Worm (Caenorhabditis elegans) whole organism, midembryonic: ENCODE results near the gene exc-1.

ENCODE experiments used
- T22C8.4 ChIP-seq: fragments of 200-800 bp; sonication (Bioruptor generic); IDR thresholded peaks from 2 replicates; pipeline ENCODE4 v1.3.6; 2022; ENCODE audit warnings: missing genetic modification characterization, missing compliant biosample characterization
- cog-1 ChIP-seq: sonication (generic microtip); optimal IDR thresholded peaks from 2 replicates; lab custom pipeline; 2016; ENCODE audit warnings: missing genetic modification characterization, missing compliant biosample characterization
- flt-1 ChIP-seq: fragments of 200-800 bp; sonication (Bioruptor generic); IDR thresholded peaks from 2 replicates; pipeline ENCODE4 v1.3.6; 2022; ENCODE audit warnings: missing genetic modification characterization, missing compliant biosample characterization
- klf-2 ChIP-seq: fragments of 200-800 bp; sonication (Bioruptor generic); conservative IDR thresholded peaks from 2 replicates; pipeline ENCODE4 v1.3.6; 2022; ENCODE audit warnings: missing genetic modification reagents, missing genetic modification characterization, missing compliant biosample characterization
- med-1 ChIP-seq: sonication (generic microtip); optimal IDR thresholded peaks from 2 replicates; lab custom pipeline; 2017; ENCODE audit warnings: missing genetic modification characterization, mild to moderate bottlenecking, missing compliant biosample characterization, antibody characterized with exemption, missing genetic modification reagents; ENCODE audit not compliant: insufficient read depth
- ref-1 ChIP-seq: fragments of 200-800 bp; sonication (Bioruptor generic); conservative IDR thresholded peaks from 2 replicates; pipeline ENCODE4 v1.3.6; 2022; ENCODE audit warnings: missing genetic modification reagents, missing genetic modification characterization, missing compliant biosample characterization
- tab-1 ChIP-seq: fragments of 200-800 bp; sonication (Bioruptor generic); IDR thresholded peaks from 2 replicates; pipeline ENCODE4 v1.3.6; 2022; ENCODE audit warnings: missing genetic modification characterization, missing compliant biosample characterization
- ztf-23 ChIP-seq: fragments of 200-800 bp; sonication (Bioruptor generic); IDR thresholded peaks from 2 replicates; pipeline ENCODE4 v1.3.6; 2022; ENCODE audit warnings: missing genetic modification reagents, missing genetic modification characterization, missing compliant biosample characterization
- ztf-29 ChIP-seq: fragments of 200-800 bp; sonication (Bioruptor generic); IDR thresholded peaks from 2 replicates; pipeline ENCODE4 v1.3.6; 2022; ENCODE audit warnings: missing genetic modification reagents, missing genetic modification characterization, missing compliant biosample characterization

The exc-1 gene

DNA sequence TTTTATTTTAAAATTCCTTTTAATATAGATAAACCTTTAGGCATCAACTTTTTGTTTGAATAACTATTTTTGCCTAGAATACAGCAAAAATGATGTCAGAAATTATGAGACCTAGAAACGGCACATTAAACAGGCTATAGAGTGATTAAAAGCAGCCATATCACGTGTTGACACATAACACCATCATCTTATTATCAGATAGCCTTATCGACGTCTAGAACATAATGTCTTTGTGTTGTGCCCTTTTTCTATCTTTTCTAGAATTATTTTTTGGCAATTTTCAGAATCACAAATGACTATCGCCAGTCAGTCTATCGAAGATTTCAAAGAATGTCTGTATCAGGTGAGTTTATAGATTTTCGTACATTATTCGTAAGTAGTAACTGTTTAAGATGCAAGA is 16.9 kb upstream of the exc-1 start:
- no peak for TF ChIP-seq cog-1 (tag; lab: Kevin White, UChicago)

DNA sequence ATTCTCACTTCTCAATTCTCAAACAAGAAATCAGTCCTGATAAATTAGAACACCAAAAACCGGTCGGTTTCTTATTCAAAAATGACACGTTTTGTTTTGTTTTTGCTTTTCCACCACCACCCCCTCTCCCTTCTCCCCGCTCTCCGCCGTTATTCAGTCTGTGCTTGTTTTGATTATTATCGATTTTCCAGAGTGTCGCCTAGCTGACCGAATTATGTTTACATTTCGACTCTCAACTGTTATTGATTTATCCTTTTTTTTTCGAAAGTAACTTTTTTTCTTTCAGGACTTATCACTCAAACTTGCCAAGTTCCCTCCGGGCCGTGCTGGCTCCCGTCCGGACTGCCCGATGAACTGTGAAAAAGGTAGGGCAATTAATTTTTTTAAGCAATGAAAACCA is 16.1 kb upstream of the exc-1 start, which contains the start of gene gob-1:
Gene gob-1 (plus strand): TSS at position 281 of the 400 bp plus-strand sequence.
- TF ChIP-seq cog-1 (tag; lab: Kevin White, UChicago) (no peak), klf-2 (no peak), ztf-23 (GFP tag; lab: Robert Waterston, UW) (no peak), ztf-29 (no peak), tab-1 (GFP tag; lab: Robert Waterston, UW) (no peak), T22C8.4 (GFP tag; lab: Robert Waterston, UW) (peak; percentile 69)

DNA sequence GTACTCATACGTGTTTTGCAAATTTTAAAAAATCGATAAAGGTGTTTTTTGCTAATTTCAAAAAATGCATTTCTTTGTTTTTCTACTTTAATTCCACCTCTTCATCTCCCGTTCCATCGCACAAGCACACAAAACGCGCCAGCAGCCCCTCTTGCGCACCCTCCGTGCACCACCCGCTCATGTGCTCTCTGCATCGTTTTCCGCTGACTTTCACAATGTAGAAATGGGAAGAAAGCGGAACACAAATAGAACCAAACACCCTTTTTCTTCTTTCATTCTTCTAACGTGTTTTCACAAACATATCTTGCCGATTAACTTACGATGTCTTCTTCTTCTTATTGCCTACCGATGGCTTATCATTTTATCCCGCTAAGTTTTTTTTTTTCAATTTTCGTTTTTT is 15.6 kb upstream of the exc-1 start:
- TF ChIP-seq klf-2 (no peak), ref-1 (GFP tag; lab: Robert Waterston, UW) (no peak), flt-1 (GFP tag; lab: Robert Waterston, UW) (peak; percentile 77), tab-1 (GFP tag; lab: Robert Waterston, UW) (peak; percentile 74; the same call in 1 of the 2 replicates), ztf-29 (no peak), cog-1 (tag; lab: Kevin White, UChicago) (peak; percentile 41), med-1 (GFP tag; lab: Kevin White, UChicago) (peak; percentile 32), ztf-23 (GFP tag; lab: Robert Waterston, UW) (peak; percentile 75), T22C8.4 (GFP tag; lab: Robert Waterston, UW) (peak; percentile 40; the same call in 1 of the 2 replicates)

DNA sequence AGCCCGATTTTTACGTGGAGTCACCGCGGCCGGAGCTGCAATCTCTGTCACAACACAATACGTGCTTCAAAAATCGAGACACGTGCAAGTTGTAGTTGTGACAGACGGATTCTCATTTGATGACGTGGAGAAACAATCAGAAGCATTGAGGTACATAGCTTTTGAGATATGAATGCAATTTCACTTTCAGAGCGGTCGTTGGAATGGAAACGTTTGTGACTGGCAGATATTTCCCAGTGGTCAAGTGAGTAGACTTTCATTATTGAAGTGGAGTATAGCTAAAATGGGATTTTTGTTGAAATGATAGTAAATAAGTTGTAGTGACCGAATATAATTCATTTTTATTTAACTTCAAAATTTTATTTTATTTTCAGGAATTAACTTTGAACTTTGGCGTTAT is 13.9 kb upstream of the exc-1 start:
- TF ChIP-seq tab-1 (GFP tag; lab: Robert Waterston, UW), result no peak
- TF ChIP-seq ztf-23 (GFP tag; lab: Robert Waterston, UW), result no peak
- no peak for TF ChIP-seq ref-1 (GFP tag; lab: Robert Waterston, UW)
- TF ChIP-seq cog-1 (tag; lab: Kevin White, UChicago), result no peak
- TF ChIP-seq ztf-29, result no peak
- TF ChIP-seq T22C8.4 (GFP tag; lab: Robert Waterston, UW), result no peak
- no peak for TF ChIP-seq med-1 (GFP tag; lab: Kevin White, UChicago)
- no peak for TF ChIP-seq klf-2
- TF ChIP-seq flt-1 (GFP tag; lab: Robert Waterston, UW), result no peak

DNA sequence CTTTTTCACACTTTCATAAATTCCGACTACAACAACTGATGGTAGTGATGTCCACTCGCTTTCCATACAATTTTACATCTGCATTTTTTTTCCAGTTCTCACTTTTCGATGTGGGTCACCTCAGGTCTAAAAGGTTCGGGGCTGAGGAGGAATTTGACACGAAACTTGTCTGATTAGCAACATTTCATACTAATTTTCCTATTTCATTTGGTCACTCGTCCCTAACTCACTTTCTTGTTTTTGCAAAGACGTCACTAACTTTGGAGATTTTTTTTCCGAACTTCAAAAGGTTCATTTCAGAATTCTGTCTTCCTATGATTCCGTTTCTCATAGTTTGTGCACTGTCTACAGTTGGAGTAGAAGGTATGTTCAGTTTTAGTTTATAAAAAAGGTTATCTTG is 10.6 kb upstream of the exc-1 start, which contains the start of gene H13N06.2:
Gene H13N06.2 (plus strand): TSS at position 301 of the 400 bp plus-strand sequence.
- TF ChIP-seq med-1 (GFP tag; lab: Kevin White, UChicago) (no peak), klf-2 (no peak), tab-1 (GFP tag; lab: Robert Waterston, UW) (no peak), flt-1 (GFP tag; lab: Robert Waterston, UW) (no peak), T22C8.4 (GFP tag; lab: Robert Waterston, UW) (no peak), ztf-23 (GFP tag; lab: Robert Waterston, UW) (no peak), cog-1 (tag; lab: Kevin White, UChicago) (no peak), ztf-29 (no peak), ref-1 (GFP tag; lab: Robert Waterston, UW) (no peak)

DNA sequence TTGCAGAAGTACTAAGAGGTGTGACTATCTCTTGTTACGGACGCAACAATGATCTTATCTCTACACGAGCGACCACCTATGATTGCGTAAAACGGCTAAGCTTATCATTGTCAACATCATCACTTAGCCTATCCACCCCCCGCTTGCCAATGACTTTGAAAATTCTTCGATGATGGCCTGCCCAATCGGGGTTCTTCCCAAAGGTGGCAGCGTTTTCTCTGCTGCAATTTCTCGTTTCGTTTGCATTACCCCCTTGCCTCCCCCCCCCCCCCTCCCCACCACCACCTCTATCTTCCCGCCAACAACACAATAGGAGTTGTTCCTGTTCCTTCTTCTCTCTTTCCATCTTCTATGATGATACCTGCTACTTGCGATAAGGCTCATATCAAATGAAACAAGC is 10.0 kb upstream of the exc-1 start:
- TF ChIP-seq cog-1 (tag; lab: Kevin White, UChicago) (no peak), ztf-23 (GFP tag; lab: Robert Waterston, UW) (peak; percentile 40; the same call in 1 of the 2 replicates)

DNA sequence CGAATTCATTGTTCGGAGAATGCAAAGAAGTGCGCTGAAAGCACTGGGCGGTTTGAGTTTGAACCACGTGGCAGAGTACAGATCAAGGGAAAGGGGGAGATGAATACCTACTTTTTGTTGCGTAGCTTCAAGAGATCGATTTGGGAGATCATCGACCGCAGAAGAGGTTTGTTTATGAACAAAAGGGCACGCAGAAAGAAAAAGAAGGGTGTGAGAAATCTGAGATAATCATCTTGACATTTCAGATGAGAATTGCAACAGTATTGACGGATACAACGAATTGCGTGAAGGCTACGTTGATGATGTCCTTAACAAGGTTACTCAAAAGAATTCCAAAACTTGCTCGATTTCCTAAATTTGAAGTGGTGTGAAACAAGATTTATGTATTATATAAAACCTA is 8.1 kb upstream of the exc-1 start:
- TF ChIP-seq ztf-23 (GFP tag; lab: Robert Waterston, UW), result no peak
- TF ChIP-seq tab-1 (GFP tag; lab: Robert Waterston, UW), result no peak
- TF ChIP-seq med-1 (GFP tag; lab: Kevin White, UChicago), result no peak
- no peak for TF ChIP-seq flt-1 (GFP tag; lab: Robert Waterston, UW)
- TF ChIP-seq cog-1 (tag; lab: Kevin White, UChicago), result no peak

DNA sequence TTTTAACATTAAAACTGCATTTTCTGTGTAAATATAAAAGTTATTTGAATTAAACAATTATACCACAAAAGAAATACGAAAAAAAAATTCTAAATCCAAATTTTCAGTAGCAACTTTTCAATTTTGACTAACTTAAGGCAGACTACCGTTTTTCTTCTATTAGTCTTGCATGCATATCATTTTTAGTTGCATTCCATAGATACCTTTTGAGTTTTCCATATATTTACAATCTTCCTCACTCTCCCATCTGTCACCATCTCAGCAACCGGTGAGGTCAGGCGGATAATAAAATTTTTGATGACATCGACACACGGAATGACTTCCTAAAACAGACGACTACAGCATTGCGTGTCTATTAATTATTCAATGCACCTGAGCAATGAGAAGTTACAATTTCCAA is 1.5 kb upstream of the exc-1 start, which contains the start of gene gcy-36:
Gene gcy-36 (plus strand): TSS at position 301 of the 400 bp plus-strand sequence.
- no peak for TF ChIP-seq ref-1 (GFP tag; lab: Robert Waterston, UW)
- no peak for TF ChIP-seq flt-1 (GFP tag; lab: Robert Waterston, UW)
- no peak for TF ChIP-seq med-1 (GFP tag; lab: Kevin White, UChicago)
- no peak for TF ChIP-seq tab-1 (GFP tag; lab: Robert Waterston, UW)
- TF ChIP-seq cog-1 (tag; lab: Kevin White, UChicago), result no peak
- no peak for TF ChIP-seq ztf-29
- no peak for TF ChIP-seq ztf-23 (GFP tag; lab: Robert Waterston, UW)
- no peak for TF ChIP-seq klf-2
- TF ChIP-seq T22C8.4 (GFP tag; lab: Robert Waterston, UW), result no peak

DNA sequence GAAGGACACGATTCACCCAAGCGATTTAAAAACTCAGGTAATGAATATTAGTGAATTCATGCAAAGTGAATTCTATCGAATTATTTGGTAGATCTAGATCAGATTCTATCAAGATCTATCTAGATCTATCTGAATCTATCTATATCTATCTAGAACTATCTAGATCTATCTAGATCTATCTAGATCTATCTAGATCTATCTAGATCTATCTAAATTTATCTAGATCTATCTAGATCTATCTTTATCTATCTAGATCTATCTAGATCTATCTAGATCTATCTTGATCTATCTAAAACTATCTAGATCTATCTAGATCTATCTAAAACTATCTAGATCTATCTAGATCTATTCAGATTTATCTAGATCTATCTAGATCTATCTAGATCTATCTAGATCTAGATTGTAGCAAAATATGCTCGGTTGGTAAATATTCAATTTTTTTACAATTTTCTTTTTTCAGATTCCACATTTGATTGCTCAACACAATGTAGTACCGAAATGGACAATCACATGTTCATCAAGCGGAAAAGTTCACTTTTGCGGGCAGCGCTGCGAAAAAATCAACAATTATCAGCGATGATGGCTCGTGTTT is 7.2 kb downstream of the exc-1 start:
- TF ChIP-seq klf-2 (no peak), cog-1 (tag; lab: Kevin White, UChicago) (no peak), flt-1 (GFP tag; lab: Robert Waterston, UW) (no peak), ztf-23 (GFP tag; lab: Robert Waterston, UW) (no peak), ztf-29 (no peak), tab-1 (GFP tag; lab: Robert Waterston, UW) (no peak), ref-1 (GFP tag; lab: Robert Waterston, UW) (no peak), T22C8.4 (GFP tag; lab: Robert Waterston, UW) (no peak), med-1 (GFP tag; lab: Kevin White, UChicago) (no peak)

DNA sequence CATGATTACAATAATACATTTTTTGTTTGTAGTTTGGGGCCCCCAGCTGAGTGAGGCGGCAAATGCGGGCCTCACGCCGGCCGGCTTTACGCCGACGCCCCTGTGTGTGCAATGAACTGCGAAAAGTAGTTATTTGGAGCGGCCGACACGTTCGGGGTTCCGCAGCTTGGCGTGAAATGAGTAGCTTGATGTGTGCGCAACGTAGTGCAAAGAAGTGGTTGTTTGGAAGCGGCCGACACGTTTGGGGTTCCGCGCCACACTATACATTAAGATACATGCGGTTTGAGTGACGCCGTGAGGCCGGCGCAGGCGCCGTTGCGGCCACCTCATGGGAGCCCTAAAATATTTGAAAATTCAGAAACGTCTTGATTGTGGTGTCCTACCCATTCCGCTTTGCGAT is 8.6 kb downstream of the exc-1 start:
- no peak for TF ChIP-seq med-1 (GFP tag; lab: Kevin White, UChicago)
- no peak for TF ChIP-seq cog-1 (tag; lab: Kevin White, UChicago)
- TF ChIP-seq ztf-23 (GFP tag; lab: Robert Waterston, UW), result no peak
- TF ChIP-seq T22C8.4 (GFP tag; lab: Robert Waterston, UW), result no peak
- no peak for TF ChIP-seq klf-2
- no peak for TF ChIP-seq ref-1 (GFP tag; lab: Robert Waterston, UW)
- TF ChIP-seq tab-1 (GFP tag; lab: Robert Waterston, UW), result no peak
